Fruit fly (Drosophila melanogaster) whole organism, embryonic: ENCODE data around the gene CG13454.

Experiments used
- CG10209 ChIP-seq: fragments of 200-800 bp; sonication (Bioruptor generic); optimal IDR thresholded peaks from 3 replicates; lab custom pipeline; 2017; ENCODE audit warnings: missing biosample characterization, mild to moderate bottlenecking, missing genetic modification characterization, missing genetic modification reagents
- CG10431 ChIP-seq: fragments of 200-800 bp; sonication (Bioruptor generic); optimal IDR thresholded peaks from 3 replicates; lab custom pipeline; 2018; ENCODE audit warnings: missing biosample characterization, mild to moderate bottlenecking, missing genetic modification characterization
- CG10654 ChIP-seq: fragments of 200-800 bp; sonication (Bioruptor generic); optimal IDR thresholded peaks from 2 replicates; lab custom pipeline; 2016; ENCODE audit warnings: missing biosample characterization, missing genetic modification characterization
- CG10979 ChIP-seq: fragments of 200-800 bp; sonication (Bioruptor generic); optimal IDR thresholded peaks from 2 replicates; lab custom pipeline; 2018; ENCODE audit warnings: missing biosample characterization, mild to moderate bottlenecking, missing genetic modification characterization, moderate library complexity
- CG11085 ChIP-seq: fragments of 200-800 bp; sonication (Bioruptor generic); IDR thresholded peaks from 2 replicates; pipeline ENCODE4 v1.3.6; 2022; ENCODE audit warnings: missing biosample characterization, missing genetic modification characterization
- CG11398 ChIP-seq: fragments of 200-800 bp; sonication (Bioruptor generic); optimal IDR thresholded peaks from 2 replicates; lab custom pipeline; 2016; ENCODE audit warnings: missing biosample characterization, missing genetic modification characterization
- CG11504 ChIP-seq: fragments of 200-800 bp; sonication (Bioruptor generic); optimal IDR thresholded peaks from 3 replicates; lab custom pipeline; 2019; ENCODE audit warnings: missing biosample characterization, mild to moderate bottlenecking, missing genetic modification characterization, moderate library complexity
- CG11696 ChIP-seq: fragments of 200-800 bp; sonication (Bioruptor generic); IDR thresholded peaks from 2 replicates; pipeline ENCODE4 v1.3.6; 2022; ENCODE audit warnings: missing biosample characterization, missing genetic modification characterization
- CG12744 ChIP-seq: fragments of 200-800 bp; sonication (Bioruptor generic); optimal IDR thresholded peaks from 2 replicates; lab custom pipeline; 2016; ENCODE audit warnings: missing biosample characterization, missing genetic modification characterization
- CG1602 ChIP-seq: fragments of 200-800 bp; sonication (Bioruptor generic); optimal IDR thresholded peaks from 3 replicates; lab custom pipeline; 2016; ENCODE audit warnings: missing biosample characterization, missing genetic modification characterization
- CG1647 ChIP-seq: fragments of 200-800 bp; sonication (Bioruptor generic); optimal IDR thresholded peaks from 3 replicates; lab custom pipeline; 2016; ENCODE audit warnings: missing biosample characterization, missing genetic modification characterization
- CG16863 ChIP-seq: fragments of 200-800 bp; sonication (Bioruptor generic); optimal IDR thresholded peaks from 3 replicates; lab custom pipeline; 2016; ENCODE audit warnings: missing biosample characterization, missing genetic modification characterization
- CG17328 ChIP-seq: fragments of 200-800 bp; sonication (Bioruptor generic); IDR thresholded peaks from 2 replicates; pipeline ENCODE4 v1.3.6; 2022; ENCODE audit warnings: missing biosample characterization, missing genetic modification characterization
- CG18262 ChIP-seq: fragments of 200-800 bp; optimal IDR thresholded peaks from 3 replicates; lab custom pipeline; 2019; ENCODE audit warnings: missing biosample characterization, mild to moderate bottlenecking, missing genetic modification characterization, moderate library complexity
- CG18599 ChIP-seq: fragments of 200-800 bp; sonication (Bioruptor generic); optimal IDR thresholded peaks from 3 replicates; lab custom pipeline; 2017; ENCODE audit warnings: missing biosample characterization, missing genetic modification characterization, mild to moderate bottlenecking, moderate library complexity, missing genetic modification reagents
- CG2712 ChIP-seq: fragments of 200-800 bp; optimal IDR thresholded peaks from 3 replicates; lab custom pipeline; 2019; ENCODE audit warnings: missing biosample characterization, mild to moderate bottlenecking, missing genetic modification characterization, moderate library complexity
- CG2889 ChIP-seq: fragments of 200-800 bp; sonication (Bioruptor generic); IDR thresholded peaks from 3 replicates; pipeline ENCODE4 v1.3.6; 2022; ENCODE audit warnings: missing biosample characterization, missing genetic modification characterization
- CG31224 ChIP-seq: fragments of 200-800 bp; sonication (Bioruptor generic); IDR thresholded peaks from 2 replicates; pipeline ENCODE4 v1.3.6; 2022; ENCODE audit warnings: missing biosample characterization, missing genetic modification characterization
- CG43689 ChIP-seq: fragments of 200-800 bp; sonication (Bioruptor generic); IDR thresholded peaks from 2 replicates; pipeline ENCODE4 v1.3.6; 2022; ENCODE audit warnings: missing biosample characterization, missing genetic modification characterization
- CG4730 ChIP-seq: fragments of 200-800 bp; sonication (Bioruptor generic); IDR thresholded peaks from 2 replicates; pipeline ENCODE4 v1.3.6; 2022; ENCODE audit warnings: missing biosample characterization, missing genetic modification characterization
- CG7372 ChIP-seq: fragments of 200-800 bp; sonication (Bioruptor generic); IDR thresholded peaks from 2 replicates; pipeline ENCODE4 v1.3.6; 2022; ENCODE audit warnings: missing biosample characterization, missing genetic modification characterization
- CG7928 ChIP-seq: fragments of 200-800 bp; sonication (Bioruptor generic); optimal IDR thresholded peaks from 2 replicates; lab custom pipeline; 2017; ENCODE audit warnings: missing biosample characterization, mild to moderate bottlenecking, missing genetic modification characterization
- CG7987 ChIP-seq: fragments of 200-800 bp; sonication (Bioruptor generic); optimal IDR thresholded peaks from 2 replicates; lab custom pipeline; 2018; ENCODE audit warnings: missing biosample characterization, mild to moderate bottlenecking, missing genetic modification characterization, moderate library complexity
- CG9215 ChIP-seq: fragments of 200-800 bp; sonication (Bioruptor generic); IDR thresholded peaks from 2 replicates; pipeline ENCODE4 v1.3.6; 2022; ENCODE audit warnings: missing biosample characterization, missing genetic modification characterization
- CG9727 ChIP-seq: fragments of 200-800 bp; sonication (Bioruptor generic); optimal IDR thresholded peaks from 3 replicates; lab custom pipeline; 2017; ENCODE audit warnings: missing biosample characterization, mild to moderate bottlenecking, missing genetic modification characterization
- Chrac-16 ChIP-seq: fragments of 200-800 bp; sonication (Bioruptor generic); optimal IDR thresholded peaks from 3 replicates; lab custom pipeline; 2016; ENCODE audit warnings: missing biosample characterization, missing genetic modification characterization
- CkIIα-i1 ChIP-seq: fragments of 200-800 bp; sonication (Bioruptor generic); IDR thresholded peaks from 2 replicates; pipeline ENCODE4 v1.3.6; 2022; ENCODE audit warnings: missing biosample characterization, missing genetic modification characterization
- E2f1 ChIP-seq: fragments of 200-800 bp; sonication (Bioruptor generic); IDR thresholded peaks from 2 replicates; pipeline ENCODE4 v1.3.6; 2022; ENCODE audit warnings: missing biosample characterization, missing genetic modification characterization
- Elba2 ChIP-seq: fragments of 200-800 bp; sonication (Bioruptor generic); optimal IDR thresholded peaks from 3 replicates; lab custom pipeline; 2016; ENCODE audit warnings: missing biosample characterization, missing genetic modification characterization
- Fer3 ChIP-seq: fragments of 200-800 bp; sonication (Bioruptor generic); optimal IDR thresholded peaks from 2 replicates; lab custom pipeline; 2018; ENCODE audit warnings: missing biosample characterization, mild to moderate bottlenecking, missing genetic modification characterization, moderate library complexity
- Hr39 ChIP-seq: fragments of >200 bp; optimal IDR thresholded peaks from 2 replicates; lab custom pipeline; 2017
- Lpt ChIP-seq: fragments of >200 bp; optimal IDR thresholded peaks from 2 replicates; lab custom pipeline; 2018; ENCODE audit warnings: missing biosample characterization, missing genetic modification characterization
- Neu2 ChIP-seq: fragments of 200-800 bp; sonication (Bioruptor generic); optimal IDR thresholded peaks from 3 replicates; lab custom pipeline; 2016; ENCODE audit warnings: missing biosample characterization, missing genetic modification characterization, borderline replicate concordance
- Nf-YA ChIP-seq: fragments of 200-800 bp; sonication (Bioruptor generic); IDR thresholded peaks from 2 replicates; pipeline ENCODE4 v1.3.6; 2022; ENCODE audit warnings: missing biosample characterization, missing genetic modification characterization
- Side ChIP-seq: fragments of 200-800 bp; sonication (Bioruptor generic); optimal IDR thresholded peaks from 2 replicates; lab custom pipeline; 2016; ENCODE audit warnings: missing biosample characterization, missing genetic modification characterization
- abd-A ChIP-seq: fragments of 200-800 bp; sonication (Bioruptor generic); optimal IDR thresholded peaks from 3 replicates; lab custom pipeline; 2019; ENCODE audit warnings: missing biosample characterization, mild to moderate bottlenecking, missing genetic modification characterization, moderate library complexity
- chinmo ChIP-seq: fragments of 200-800 bp; sonication (Bioruptor generic); IDR thresholded peaks from 4 replicates; pipeline ENCODE4 v1.3.6; 2022; ENCODE audit warnings: missing biosample characterization, missing genetic modification characterization; ENCODE audit not compliant: partially characterized antibody
- dan ChIP-seq: fragments of 200-800 bp; sonication (Bioruptor generic); IDR thresholded peaks from 2 replicates; pipeline ENCODE4 v1.3.6; 2022; ENCODE audit warnings: missing biosample characterization, missing genetic modification characterization
- dpn ChIP-seq, 2 experiments: fragments of 200-800 bp; sonication (Bioruptor generic); optimal IDR thresholded peaks; 3 replicates each; lab custom pipeline; 2016; ENCODE audit warnings: missing biosample characterization in 2 of 2, missing genetic modification characterization in 2 of 2
- exex ChIP-seq: fragments of 200-800 bp; sonication (Bioruptor generic); optimal IDR thresholded peaks from 4 replicates; lab custom pipeline; 2018; ENCODE audit warnings: missing biosample characterization, mild to moderate bottlenecking, missing genetic modification characterization, moderate library complexity
- eyg ChIP-seq: fragments of 200-800 bp; sonication (Bioruptor generic); optimal IDR thresholded peaks from 3 replicates; lab custom pipeline; 2016; ENCODE audit warnings: missing biosample characterization, missing genetic modification characterization
- luna ChIP-seq: fragments of 200-800 bp; sonication (Bioruptor generic); optimal IDR thresholded peaks from 2 replicates; lab custom pipeline; 2016; ENCODE audit warnings: missing biosample characterization, missing genetic modification characterization
- onecut ChIP-seq: fragments of 200-800 bp; sonication (Bioruptor generic); IDR thresholded peaks from 2 replicates; pipeline ENCODE4 v1.3.6; 2022; ENCODE audit warnings: missing biosample characterization, missing genetic modification characterization
- pb ChIP-seq: fragments of 200-800 bp; sonication (Bioruptor generic); optimal IDR thresholded peaks from 3 replicates; lab custom pipeline; 2016; ENCODE audit warnings: missing biosample characterization, missing genetic modification characterization
- pros ChIP-seq: fragments of 200-800 bp; sonication (Bioruptor generic); optimal IDR thresholded peaks from 3 replicates; lab custom pipeline; 2019; ENCODE audit warnings: missing biosample characterization, mild to moderate bottlenecking, missing genetic modification characterization, moderate library complexity
- sens-2 ChIP-seq: fragments of 200-800 bp; sonication (Bioruptor generic); IDR thresholded peaks from 2 replicates; pipeline ENCODE4 v1.3.6; 2022; ENCODE audit warnings: missing biosample characterization, missing genetic modification characterization
- shn ChIP-seq: fragments of 200-800 bp; sonication (Bioruptor generic); optimal IDR thresholded peaks from 3 replicates; lab custom pipeline; 2016; ENCODE audit warnings: missing biosample characterization, missing genetic modification characterization
- sqz ChIP-seq: fragments of 200-800 bp; sonication (Bioruptor generic); optimal IDR thresholded peaks from 3 replicates; lab custom pipeline; 2018; ENCODE audit warnings: missing biosample characterization, mild to moderate bottlenecking, missing genetic modification characterization
- unc-4 ChIP-seq: fragments of 200-800 bp; sonication (Bioruptor generic); IDR thresholded peaks from 2 replicates; pipeline ENCODE4 v1.3.6; 2022; ENCODE audit warnings: missing biosample characterization, missing genetic modification characterization; ENCODE audit not compliant: partially characterized antibody
- usp ChIP-seq: fragments of >200 bp; optimal IDR thresholded peaks from 2 replicates; lab custom pipeline; 2017; ENCODE audit warnings: missing biosample characterization, missing genetic modification characterization
- wek ChIP-seq: fragments of 200-800 bp; sonication (Bioruptor generic); optimal IDR thresholded peaks from 3 replicates; lab custom pipeline; 2018; ENCODE audit warnings: missing biosample characterization, mild to moderate bottlenecking, missing genetic modification characterization, moderate library complexity

CG13454 gene

dm6 chr3L:15500813-15501645 is 15.8 kb downstream of the CG13454 start, which contains the start of gene CG7272 (continued):
- no peak for TF ChIP-seq CG11085 (GFP tag; lab: Robert Waterston, UW)
- TF ChIP-seq CG18262 (tag; lab: Kevin White, UChicago): no peak
- no peak for TF ChIP-seq luna (GFP tag; lab: Kevin White, UChicago)
- TF ChIP-seq Elba2: no peak
- TF ChIP-seq Side (GFP tag; lab: Kevin White, UChicago): no peak
- no peak for TF ChIP-seq CG11696 (GFP tag; lab: Robert Waterston, UW)
- TF ChIP-seq Lpt (GFP tag; lab: Kevin White, UChicago): no peak
- no peak for TF ChIP-seq usp
- no peak for TF ChIP-seq pb (GFP tag; lab: Kevin White, UChicago)
- peak; percentile 7 for TF ChIP-seq CG2712 (tag; lab: Kevin White, UChicago)
- no peak for TF ChIP-seq CG9727 (GFP tag; lab: Kevin White, UChicago)
- peak; percentile 51 for TF ChIP-seq unc-4
- no peak for TF ChIP-seq CG1602 (GFP tag; lab: Kevin White, UChicago)
- TF ChIP-seq CG31224 (GFP tag; lab: Robert Waterston, UW): no peak
- no peak for TF ChIP-seq Neu2 (GFP tag; lab: Kevin White, UChicago)
- no peak for TF ChIP-seq CG12744
- no peak for TF ChIP-seq Chrac-16
- TF ChIP-seq eyg (GFP tag; lab: Kevin White, UChicago): peak; percentile 18
- no peak for TF ChIP-seq sens-2
- peak; percentile 36; the same call in 1 of the 2 replicates for TF ChIP-seq E2f1 (GFP tag; lab: Robert Waterston, UW)
- TF ChIP-seq shn (GFP tag; lab: Kevin White, UChicago): no peak
- no peak for TF ChIP-seq exex
- TF ChIP-seq CG10979 (tag; lab: Kevin White, UChicago): no peak
- TF ChIP-seq CG2889 (GFP tag; lab: Robert Waterston, UW): no peak
- no peak for TF ChIP-seq wek (GFP tag; lab: Kevin White, UChicago)
- TF ChIP-seq CG17328 (GFP tag; lab: Robert Waterston, UW): no peak
- no peak for TF ChIP-seq CkIIα-i1
- no peak for TF ChIP-seq CG1647
- TF ChIP-seq CG7928 (GFP tag; lab: Kevin White, UChicago): no peak
- peak; percentile 23 for TF ChIP-seq pros (GFP tag; lab: Kevin White, UChicago)
- no peak for TF ChIP-seq CG43689
- TF ChIP-seq chinmo (GFP tag; lab: Robert Waterston, UW): peak; percentile 28; the same call in 1 of the 4 replicates
- TF ChIP-seq CG16863 (GFP tag; lab: Kevin White, UChicago): no peak
- TF ChIP-seq Nf-YA (GFP tag; lab: Robert Waterston, UW): no peak
- TF ChIP-seq abd-A (tag; lab: Kevin White, UChicago): peak; percentile 55
- TF ChIP-seq CG11504: no peak
- no peak for TF ChIP-seq Hr39 (lab: Kevin White, UChicago)
- TF ChIP-seq CG4730 (GFP tag; lab: Robert Waterston, UW): no peak
- peak; percentile 44 for TF ChIP-seq sqz (GFP tag; lab: Kevin White, UChicago)
- TF ChIP-seq Fer3 (tag; lab: Kevin White, UChicago): no peak
- TF ChIP-seq CG18599 (GFP tag; lab: Kevin White, UChicago): no peak
- TF ChIP-seq onecut: no peak
- TF ChIP-seq CG7987 (GFP tag; lab: Kevin White, UChicago): peak; percentile 26
- TF ChIP-seq CG10209 (GFP tag; lab: Kevin White, UChicago): no peak
- TF ChIP-seq CG11398 (GFP tag; lab: Kevin White, UChicago): no peak
- no peak for TF ChIP-seq dan (GFP tag; lab: Robert Waterston, UW)
- TF ChIP-seq CG10654: no peak
- no peak for TF ChIP-seq CG7372 (GFP tag; lab: Robert Waterston, UW)
- TF ChIP-seq CG10431 (GFP tag; lab: Kevin White, UChicago): no peak
- TF ChIP-seq dpn (GFP tag; optimal IDR thresholded peaks at IDR 0.05; lab: Kevin White, UChicago): no peak
- TF ChIP-seq CG9215: no peak
